Worm (Caenorhabditis elegans): ENCODE results near the gene K09C6.8.

ce11 chrV:804485-804884 is 38.5 kb downstream of the K09C6.8 start, which contains the start of gene nhr-270:
- TF ChIP-seq aly-2 (tag; optimal IDR thresholded peaks at IDR 0.05) (no peak), nhr-77 (tag; optimal IDR thresholded peaks at IDR 0.05) (no peak), ceh-16 (tag; optimal IDR thresholded peaks at IDR 0.05) (no peak), tbx-2 (tag; optimal IDR thresholded peaks at IDR 0.05) (no peak), mdl-1 (tag; optimal IDR thresholded peaks at IDR 0.05) (no peak), snpc-4 (tag; optimal IDR thresholded peaks at IDR 0.05) (no peak), ama-1 (optimal IDR thresholded peaks at IDR 0.05) (no peak), fkh-10 (GFP tag; optimal IDR thresholded peaks at IDR 0.05) (no peak)
